Worm (Caenorhabditis elegans) whole organism, early embryonic: ENCODE data around the gene F13A2.3.

Experiments
- B0310.2 ChIP-seq: sonication (generic microtip); optimal IDR thresholded peaks from 2 replicates; lab custom pipeline; 2016; ENCODE audit warnings: mild to moderate bottlenecking, missing genetic modification characterization, missing compliant biosample characterization
- F13C5.2 ChIP-seq: sonication (generic microtip); optimal IDR thresholded peaks from 2 replicates; lab custom pipeline; 2017; ENCODE audit warnings: mild to moderate bottlenecking, missing genetic modification characterization, inconsistent platforms, missing compliant biosample characterization
- aly-1 ChIP-seq: sonication (generic microtip); optimal IDR thresholded peaks from 2 replicates; lab custom pipeline; 2016; ENCODE audit warnings: missing genetic modification characterization, missing compliant biosample characterization
- ama-1 ChIP-seq: fragments of 150-350 bp; optimal IDR thresholded peaks from 2 replicates; lab custom pipeline; 2014
- ceh-13 ChIP-seq: fragments of 200-800 bp; sonication (Bioruptor generic); optimal IDR thresholded peaks from 2 replicates; lab custom pipeline; 2018; ENCODE audit warnings: mild to moderate bottlenecking, missing genetic modification characterization, missing compliant biosample characterization
- ceh-36 ChIP-seq: sonication (generic microtip); optimal IDR thresholded peaks from 2 replicates; lab custom pipeline; 2016; ENCODE audit warnings: missing genetic modification characterization, inconsistent platforms, missing compliant biosample characterization
- ets-7 ChIP-seq: sonication (generic microtip); optimal IDR thresholded peaks from 2 replicates; lab custom pipeline; 2016; ENCODE audit warnings: missing genotype, missing genetic modification characterization, missing compliant biosample characterization
- flt-1 ChIP-seq: fragments of 200-800 bp; sonication (Bioruptor generic); IDR thresholded peaks from 2 replicates; pipeline ENCODE4 v1.3.6; 2022; ENCODE audit warnings: missing genetic modification characterization, missing compliant biosample characterization
- hmbx-1 ChIP-seq: sonication (generic microtip); optimal IDR thresholded peaks from 2 replicates; lab custom pipeline; 2016; ENCODE audit warnings: mild to moderate bottlenecking, missing genetic modification characterization, missing compliant biosample characterization
- hmg-4 ChIP-seq: fragments of 200-800 bp; sonication (Bioruptor generic); optimal IDR thresholded peaks from 2 replicates; lab custom pipeline; 2018; ENCODE audit warnings: mild to moderate bottlenecking, missing genetic modification characterization, missing compliant biosample characterization
- pes-1 ChIP-seq: fragments of 200-800 bp; sonication (Bioruptor generic); IDR thresholded peaks from 2 replicates; pipeline ENCODE4 v1.3.6; 2022; ENCODE audit warnings: missing genetic modification reagents, missing genetic modification characterization, missing compliant biosample characterization
- scrt-1 ChIP-seq: fragments of 200-800 bp; sonication (Bioruptor generic); IDR thresholded peaks from 2 replicates; pipeline ENCODE4 v1.3.6; 2022; ENCODE audit warnings: missing genetic modification characterization, missing compliant biosample characterization
- sea-1 ChIP-seq: fragments of 200-800 bp; sonication (Bioruptor generic); conservative IDR thresholded peaks from 2 replicates; pipeline ENCODE4 v1.3.6; 2022; ENCODE audit warnings: missing genetic modification characterization, missing compliant biosample characterization
- tbx-11 ChIP-seq: fragments of 200-800 bp; sonication (Bioruptor generic); IDR thresholded peaks from 2 replicates; pipeline ENCODE4 v1.3.6; 2022; ENCODE audit warnings: missing genetic modification characterization, missing compliant biosample characterization
- tbx-37 ChIP-seq: fragments of 200-800 bp; sonication (Bioruptor generic); conservative IDR thresholded peaks from 2 replicates; pipeline ENCODE4 v1.3.6; 2022; ENCODE audit warnings: missing genetic modification reagents, missing genetic modification characterization, missing compliant biosample characterization
- tra-4 ChIP-seq: sonication (generic microtip); optimal IDR thresholded peaks from 2 replicates; lab custom pipeline; 2017; ENCODE audit warnings: missing genetic modification characterization, missing compliant biosample characterization

The F13A2.3 gene

ce11 chrV:4396257-4396656, at the start of gene F13A2.3:
Gene F13A2.3 (minus strand): TSS chrV:4396357.
- TF ChIP-seq scrt-1 (no peak), ets-7 (tag; lab: Kevin White, UChicago) (no peak), B0310.2 (tag; lab: Kevin White, UChicago) (no peak), pes-1 (GFP tag; lab: Robert Waterston, UW) (no peak), hmbx-1 (tag; lab: Kevin White, UChicago) (no peak)

- TF ChIP-seq aly-1 (tag; lab: Kevin White, UChicago) = no peak
- no peak for TF ChIP-seq ceh-36 (tag; lab: Kevin White, UChicago)
- no peak for TF ChIP-seq ama-1 (lab: Kevin White, UChicago)
- no peak for TF ChIP-seq scrt-1
- no peak for TF ChIP-seq tbx-11 (GFP tag; lab: Robert Waterston, UW)
- TF ChIP-seq tra-4 (tag; lab: Kevin White, UChicago) = no peak
These were observed 46.7 kb upstream of the F13A2.3 start, which contains the start of gene rft-1 for ce11 chrV:4442749-4443381. Gene rft-1 (minus strand): TSS chrV:4443223.

- TF ChIP-seq tbx-11 (GFP tag; lab: Robert Waterston, UW) = no peak
- TF ChIP-seq scrt-1 = no peak
- TF ChIP-seq tra-4 (tag; lab: Kevin White, UChicago) = no peak
- no peak for TF ChIP-seq ama-1 (lab: Kevin White, UChicago)
- no peak for TF ChIP-seq ceh-13 (GFP tag; lab: Kevin White, UChicago)
- no peak for TF ChIP-seq flt-1 (GFP tag; lab: Robert Waterston, UW)
- TF ChIP-seq pes-1 (GFP tag; lab: Robert Waterston, UW) = no peak
- TF ChIP-seq F13C5.2 = no peak
- TF ChIP-seq ceh-36 (tag; lab: Kevin White, UChicago) = no peak
- TF ChIP-seq hmbx-1 (tag; lab: Kevin White, UChicago) = no peak
- TF ChIP-seq hmg-4 (GFP tag; lab: Kevin White, UChicago) = no peak
- TF ChIP-seq aly-1 (tag; lab: Kevin White, UChicago) = no peak
These were observed 41.1 kb upstream of the F13A2.3 start for ce11 chrV:4437215-4437614.

- no peak for TF ChIP-seq flt-1 (GFP tag; lab: Robert Waterston, UW)
- TF ChIP-seq aly-1 (tag; lab: Kevin White, UChicago) = no peak
- TF ChIP-seq B0310.2 (tag; lab: Kevin White, UChicago) = no peak
These were observed 39.3 kb upstream of the F13A2.3 start, which contains the start of gene Y47D7A.13 for ce11 chrV:4435411-4435981. Gene Y47D7A.13 (minus strand): TSS chrV:4435927.

ce11 chrV:4432783-4433237, 36.7 kb upstream of the F13A2.3 start, which contains the start of gene Y47D7A.15:
Gene Y47D7A.15 (minus strand): TSS chrV:4433187.
- no peak for TF ChIP-seq flt-1 (GFP tag; lab: Robert Waterston, UW)
- TF ChIP-seq ceh-13 (GFP tag; lab: Kevin White, UChicago) = no peak
- TF ChIP-seq hmbx-1 (tag; lab: Kevin White, UChicago) = no peak
- TF ChIP-seq tbx-37 (GFP tag; lab: Robert Waterston, UW) = no peak
- TF ChIP-seq ceh-36 (tag; lab: Kevin White, UChicago) = no peak
- no peak for TF ChIP-seq tra-4 (tag; lab: Kevin White, UChicago)
- TF ChIP-seq hmg-4 (GFP tag; lab: Kevin White, UChicago) = no peak

ce11 chrV:4429576-4429975, 33.4 kb upstream of the F13A2.3 start, which contains the start of gene Y47D7A.12:
Gene Y47D7A.12 (minus strand): TSS chrV:4429676.
- TF ChIP-seq aly-1 (tag; lab: Kevin White, UChicago) (no peak), ets-7 (tag; lab: Kevin White, UChicago) (no peak)

- TF ChIP-seq pes-1 (GFP tag; lab: Robert Waterston, UW) (no peak), flt-1 (GFP tag; lab: Robert Waterston, UW) (no peak), ama-1 (lab: Kevin White, UChicago) (no peak), tra-4 (tag; lab: Kevin White, UChicago) (no peak), ets-7 (tag; lab: Kevin White, UChicago) (no peak), scrt-1 (no peak), sea-1 (GFP tag; lab: Robert Waterston, UW) (no peak), tbx-11 (GFP tag; lab: Robert Waterston, UW) (no peak)
These were observed 32.0 kb upstream of the F13A2.3 start, which contains the start of gene Y47D7A.11 for ce11 chrV:4428202-4428601. Gene Y47D7A.11 (minus strand): TSS chrV:4428302.

ce11 chrV:4423860-4424401, 27.8 kb upstream of the F13A2.3 start, which contains the start of the genes Y47D7A.9 and Y47D7A.19:
Gene Y47D7A.9 (minus strand): TSS chrV:4423960.
Gene Y47D7A.19 (plus strand): TSS chrV:4424351.
- no peak for TF ChIP-seq ceh-36 (tag; lab: Kevin White, UChicago)
- no peak for TF ChIP-seq sea-1 (GFP tag; lab: Robert Waterston, UW)
- TF ChIP-seq flt-1 (GFP tag; lab: Robert Waterston, UW) = no peak
- no peak for TF ChIP-seq hmg-4 (GFP tag; lab: Kevin White, UChicago)
- no peak for TF ChIP-seq F13C5.2
- no peak for TF ChIP-seq ceh-13 (GFP tag; lab: Kevin White, UChicago)
- TF ChIP-seq hmbx-1 (tag; lab: Kevin White, UChicago) = no peak
- TF ChIP-seq tra-4 (tag; lab: Kevin White, UChicago) = no peak
- TF ChIP-seq pes-1 (GFP tag; lab: Robert Waterston, UW) = no peak
- no peak for TF ChIP-seq aly-1 (tag; lab: Kevin White, UChicago)
- no peak for TF ChIP-seq scrt-1
- no peak for TF ChIP-seq tbx-37 (GFP tag; lab: Robert Waterston, UW)
